Fruit fly (Drosophila melanogaster) whole organism, embryonic: ENCODE data around the gene Evi5.

Source experiments
- CG10462 ChIP-seq: fragments of 200-800 bp; sonication (Bioruptor generic); optimal IDR thresholded peaks from 2 replicates; lab custom pipeline; 2016; ENCODE audit warnings: missing biosample characterization, missing genetic modification characterization
- CG12236 ChIP-seq: fragments of 200-800 bp; sonication (Bioruptor generic); optimal IDR thresholded peaks from 2 replicates; lab custom pipeline; 2016; ENCODE audit warnings: missing biosample characterization, missing genetic modification characterization
- CG1233 ChIP-seq: fragments of 200-800 bp; sonication (Bioruptor generic); optimal IDR thresholded peaks from 4 replicates; lab custom pipeline; 2018; ENCODE audit warnings: missing biosample characterization, mild to moderate bottlenecking, missing genetic modification characterization
- CG13424 ChIP-seq: fragments of 200-800 bp; sonication (Bioruptor generic); optimal IDR thresholded peaks from 2 replicates; lab custom pipeline; 2019; ENCODE audit warnings: missing biosample characterization, mild to moderate bottlenecking, missing genetic modification characterization, moderate library complexity
- CG17186 ChIP-seq: fragments of 200-800 bp; sonication (Bioruptor generic); optimal IDR thresholded peaks from 3 replicates; lab custom pipeline; 2017; ENCODE audit warnings: missing biosample characterization, missing genetic modification reagents, missing genetic modification characterization
- CG17568 ChIP-seq: fragments of 200-800 bp; sonication (Bioruptor generic); optimal IDR thresholded peaks from 2 replicates; lab custom pipeline; 2018; ENCODE audit warnings: missing biosample characterization, mild to moderate bottlenecking, missing genetic modification characterization, moderate library complexity
- CG2120 ChIP-seq: fragments of 200-800 bp; sonication (Bioruptor generic); optimal IDR thresholded peaks from 3 replicates; lab custom pipeline; 2016; ENCODE audit warnings: missing biosample characterization, missing genetic modification characterization
- CG31224 ChIP-seq: fragments of 200-800 bp; sonication (Bioruptor generic); IDR thresholded peaks from 2 replicates; pipeline ENCODE4 v1.3.6; 2022; ENCODE audit warnings: missing biosample characterization, missing genetic modification characterization
- CG3407 ChIP-seq: fragments of 200-800 bp; sonication (Bioruptor generic); optimal IDR thresholded peaks from 2 replicates; lab custom pipeline; 2018; ENCODE audit warnings: missing biosample characterization, mild to moderate bottlenecking, missing genetic modification characterization
- CG3726 ChIP-seq: fragments of 200-800 bp; sonication (Bioruptor generic); IDR thresholded peaks from 3 replicates; pipeline ENCODE4, ENCODE4 v1.3.6; 2022; ENCODE audit warnings: missing biosample characterization, missing genetic modification characterization
- CG7357 ChIP-seq: fragments of 200-800 bp; sonication (Bioruptor generic); IDR thresholded peaks from 3 replicates; pipeline ENCODE4 v1.3.6; 2022; ENCODE audit warnings: missing biosample characterization, missing genetic modification characterization
- CG7963 ChIP-seq: fragments of 200-800 bp; sonication (Bioruptor generic); IDR thresholded peaks from 3 replicates; pipeline ENCODE4 v1.3.6; 2022; ENCODE audit warnings: missing biosample characterization, missing genetic modification characterization; ENCODE audit not compliant: partially characterized antibody
- CG8089 ChIP-seq: fragments of 200-800 bp; sonication (Bioruptor generic); optimal IDR thresholded peaks from 3 replicates; lab custom pipeline; 2016; ENCODE audit warnings: missing biosample characterization, missing genetic modification characterization
- CG9609 ChIP-seq: fragments of 200-800 bp; sonication (Bioruptor generic); optimal IDR thresholded peaks from 3 replicates; lab custom pipeline; 2016; ENCODE audit warnings: missing biosample characterization, missing genetic modification characterization
- CG9817 ChIP-seq: fragments of 200-800 bp; sonication (Bioruptor generic); optimal IDR thresholded peaks from 2 replicates; lab custom pipeline; 2018; ENCODE audit warnings: missing biosample characterization, mild to moderate bottlenecking, missing genetic modification characterization, moderate library complexity
- CTCF ChIP-seq: fragments of 200-800 bp; sonication (Bioruptor generic); optimal IDR thresholded peaks from 2 replicates; lab custom pipeline; 2017; ENCODE audit warnings: missing biosample characterization, mild to moderate bottlenecking, missing genetic modification characterization, moderate library complexity
- CkIIα-i1 ChIP-seq: fragments of 200-800 bp; sonication (Bioruptor generic); IDR thresholded peaks from 2 replicates; pipeline ENCODE4 v1.3.6; 2022; ENCODE audit warnings: missing biosample characterization, missing genetic modification characterization
- Dip3 ChIP-seq: fragments of 200-800 bp; sonication (Bioruptor generic); optimal IDR thresholded peaks from 3 replicates; lab custom pipeline; 2016; ENCODE audit warnings: missing biosample characterization, missing genetic modification characterization
- Doc2 ChIP-seq: fragments of 200-800 bp; sonication (Bioruptor generic); IDR thresholded peaks from 2 replicates; pipeline ENCODE4 v1.3.6; 2022; ENCODE audit warnings: missing biosample characterization, missing genetic modification characterization
- E2f2 ChIP-seq: fragments of 200-800 bp; sonication (Bioruptor generic); IDR thresholded peaks from 2 replicates; pipeline ENCODE4 v1.3.6; 2022; ENCODE audit warnings: missing biosample characterization, missing genetic modification characterization
- HLHmδ ChIP-seq: fragments of 200-800 bp; sonication (Bioruptor generic); optimal IDR thresholded peaks from 2 replicates; lab custom pipeline; 2018; ENCODE audit warnings: missing biosample characterization, mild to moderate bottlenecking, missing genetic modification characterization, moderate library complexity
- Jarid2 ChIP-seq: fragments of 200-800 bp; sonication (Bioruptor generic); optimal IDR thresholded peaks from 3 replicates; lab custom pipeline; 2017; ENCODE audit warnings: mild to moderate bottlenecking, missing biosample characterization, missing genetic modification reagents, missing genetic modification characterization
- Lim3 ChIP-seq: fragments of 200-800 bp; sonication (Bioruptor generic); IDR thresholded peaks from 2 replicates; pipeline ENCODE4 v1.3.6; 2022; ENCODE audit warnings: missing biosample characterization, missing genetic modification characterization
- Mad ChIP-seq: fragments of 200-800 bp; sonication (Bioruptor generic); optimal IDR thresholded peaks from 2 replicates; lab custom pipeline; 2016; ENCODE audit warnings: missing biosample characterization, missing genetic modification characterization
- Meics ChIP-seq: fragments of 200-800 bp; sonication (Bioruptor generic); optimal IDR thresholded peaks from 2 replicates; lab custom pipeline; 2017; ENCODE audit warnings: missing biosample characterization, mild to moderate bottlenecking, missing genetic modification characterization
- Nf-YA ChIP-seq: fragments of 200-800 bp; sonication (Bioruptor generic); IDR thresholded peaks from 2 replicates; pipeline ENCODE4 v1.3.6; 2022; ENCODE audit warnings: missing biosample characterization, missing genetic modification characterization
- Scr ChIP-seq: fragments of 200-800 bp; sonication (Bioruptor generic); IDR thresholded peaks from 2 replicates; pipeline ENCODE4 v1.3.6; 2022; ENCODE audit warnings: missing biosample characterization, missing genetic modification characterization; ENCODE audit not compliant: partially characterized antibody
- Six4 ChIP-seq: fragments of 200-800 bp; sonication (Bioruptor generic); optimal IDR thresholded peaks from 2 replicates; lab custom pipeline; 2016; ENCODE audit warnings: missing biosample characterization, missing genetic modification characterization
- Xbp1 ChIP-seq: fragments of 200-800 bp; sonication (Bioruptor generic); optimal IDR thresholded peaks from 3 replicates; lab custom pipeline; 2016; ENCODE audit warnings: missing biosample characterization, mild to moderate bottlenecking, missing genetic modification characterization
- aop ChIP-seq: fragments of 200-800 bp; sonication (Bioruptor generic); IDR thresholded peaks from 2 replicates; pipeline ENCODE4 v1.3.6; 2022; ENCODE audit warnings: missing biosample characterization, missing genetic modification characterization
- ara ChIP-seq: fragments of 200-800 bp; sonication (Bioruptor generic); IDR thresholded peaks from 2 replicates; pipeline ENCODE4 v1.3.6; 2022; ENCODE audit warnings: missing biosample characterization, missing genetic modification characterization
- ato ChIP-seq: fragments of 200-800 bp; sonication (Bioruptor generic); IDR thresholded peaks from 2 replicates; pipeline ENCODE4 v1.3.6; 2022; ENCODE audit warnings: missing biosample characterization, missing genetic modification characterization; ENCODE audit not compliant: partially characterized antibody
- cas ChIP-seq: fragments of 200-800 bp; sonication (Bioruptor generic); IDR thresholded peaks from 2 replicates; pipeline ENCODE4 v1.3.6; 2022; ENCODE audit warnings: missing biosample characterization, missing genetic modification characterization
- caup ChIP-seq: fragments of 200-800 bp; sonication (Bioruptor generic); optimal IDR thresholded peaks from 3 replicates; lab custom pipeline; 2017; ENCODE audit warnings: missing biosample characterization, mild to moderate bottlenecking, missing genetic modification characterization, moderate library complexity; ENCODE audit not compliant: severe bottlenecking
- chif ChIP-seq, 2 experiments: fragments of 200-800 bp; sonication (Bioruptor generic); optimal IDR thresholded peaks; 3 replicates each; lab custom pipeline; 2016; ENCODE audit warnings: missing biosample characterization in 2 of 2, missing genetic modification characterization in 2 of 2
- croc ChIP-seq: fragments of 200-800 bp; sonication (Bioruptor generic); conservative IDR thresholded peaks from 3 replicates; pipeline ENCODE4 v1.3.6; 2022; ENCODE audit warnings: missing biosample characterization, missing genetic modification characterization
- crol ChIP-seq: fragments of 200-800 bp; sonication (Bioruptor generic); IDR thresholded peaks from 2 replicates; pipeline ENCODE4 v1.3.6; 2022; ENCODE audit warnings: missing biosample characterization, missing genetic modification characterization
- fd64A ChIP-seq: fragments of 200-800 bp; sonication (Bioruptor generic); optimal IDR thresholded peaks from 3 replicates; lab custom pipeline; 2018; ENCODE audit warnings: missing biosample characterization, mild to moderate bottlenecking, missing genetic modification characterization
- fu2 ChIP-seq: fragments of 200-800 bp; sonication (Bioruptor generic); optimal IDR thresholded peaks from 2 replicates; lab custom pipeline; 2016; ENCODE audit warnings: missing biosample characterization, missing genetic modification characterization
- ind ChIP-seq: fragments of 200-800 bp; sonication (Bioruptor generic); optimal IDR thresholded peaks from 3 replicates; lab custom pipeline; 2016; ENCODE audit warnings: missing biosample characterization, missing genetic modification characterization
- insv ChIP-seq, 2 experiments: fragments of 200-800 bp; sonication (Bioruptor generic); optimal IDR thresholded peaks; 3 replicates each; lab custom pipeline; 2016 to 2018; ENCODE audit warnings: missing biosample characterization in 2 of 2, missing genetic modification characterization in 2 of 2
- pan ChIP-seq, 4 experiments: fragments of >200 bp in 3 of 4; fragments of 200-800 bp in 1 of 4; sonication (Bioruptor generic) in 1 of 4; optimal IDR thresholded peaks in 3 of 4; IDR thresholded peaks in 1 of 4; 2 replicates each; pipeline versions ENCODE4 v1.3.6 to Lab custom; 2017 to 2022; ENCODE audit warnings: missing biosample characterization in 2 of 4, missing genetic modification characterization in 2 of 4, mixed read lengths in 1 of 4
- prd ChIP-seq, 3 experiments: fragments of >200 bp in 2 of 3; fragments of 200-800 bp in 1 of 3; sonication (Bioruptor generic) in 1 of 3; optimal IDR thresholded peaks in 2 of 3; IDR thresholded peaks in 1 of 3; 2 replicates in 2 of 3; 3 replicates in 1 of 3; pipeline versions ENCODE4 v1.3.6 to Lab custom; 2017 to 2022; ENCODE audit warnings: missing biosample characterization in 1 of 3, missing genetic modification characterization in 1 of 3
- pros ChIP-seq: fragments of 200-800 bp; sonication (Bioruptor generic); optimal IDR thresholded peaks from 3 replicates; lab custom pipeline; 2019; ENCODE audit warnings: missing biosample characterization, mild to moderate bottlenecking, missing genetic modification characterization, moderate library complexity
- schlank ChIP-seq: fragments of 200-800 bp; sonication (Bioruptor generic); optimal IDR thresholded peaks from 2 replicates; lab custom pipeline; 2018; ENCODE audit warnings: missing biosample characterization, mild to moderate bottlenecking, missing genetic modification characterization
- slou ChIP-seq: fragments of 200-800 bp; sonication (Bioruptor generic); optimal IDR thresholded peaks from 3 replicates; lab custom pipeline; 2016; ENCODE audit warnings: missing biosample characterization, missing genetic modification characterization
- tna ChIP-seq: fragments of 200-800 bp; sonication (Bioruptor generic); IDR thresholded peaks from 2 replicates; pipeline ENCODE4 v1.3.6; 2022; ENCODE audit warnings: missing biosample characterization, missing genetic modification characterization; ENCODE audit not compliant: partially characterized antibody
- ttk ChIP-seq: fragments of 200-800 bp; sonication (Bioruptor generic); IDR thresholded peaks from 2 replicates; pipeline ENCODE4 v2.1.2; 2022; ENCODE audit warnings: missing biosample characterization, missing genetic modification characterization
- twi ChIP-seq: fragments of 200-800 bp; optimal IDR thresholded peaks from 2 replicates; lab custom pipeline; 2019; ENCODE audit warnings: missing biosample characterization, mild to moderate bottlenecking, missing genetic modification characterization, moderate library complexity
- wdn ChIP-seq: fragments of 200-800 bp; sonication (Bioruptor generic); IDR thresholded peaks from 2 replicates; pipeline ENCODE4 v1.3.6; 2022; ENCODE audit warnings: missing biosample characterization, missing genetic modification characterization

Evi5 gene

dm6 chrX:11494731-11495277, 40.6 kb upstream of the Evi5 start (continued):
- TF ChIP-seq CG3407 (GFP tag; lab: Kevin White, UChicago) (peak; percentile 64), CG13424 (peak; percentile 77), CG3726 (GFP tag; lab: Robert Waterston, UW) (no peak), pan (optimal IDR thresholded peaks at IDR 0.05; lab: Kevin White, UChicago) (no peak), pan (GFP tag; optimal IDR thresholded peaks at IDR 0.05 in 1 of 2, IDR thresholded peaks at IDR 0.05 in 1 of 2) (peak in 1 of 2 experiments; percentile 55), cas (GFP tag; lab: Robert Waterston, UW) (no peak), crol (GFP tag; lab: Robert Waterston, UW) (no peak), Dip3 (GFP tag; lab: Kevin White, UChicago) (peak; percentile 26), CG9817 (tag; lab: Kevin White, UChicago) (peak; percentile 39), CG9609 (GFP tag; lab: Kevin White, UChicago) (peak; percentile 67), CG31224 (GFP tag; lab: Robert Waterston, UW) (no peak), prd (optimal IDR thresholded peaks at IDR 0.05; lab: Kevin White, UChicago) (no peak), prd (GFP tag; IDR thresholded peaks at IDR 0.05; lab: Robert Waterston, UW) (peak; percentile 75; the same call in 2 of the 3 replicates), Six4 (peak; percentile 60), CG17568 (GFP tag; lab: Kevin White, UChicago) (peak; percentile 53), CG17186 (GFP tag; lab: Kevin White, UChicago) (peak; percentile 47), CG8089 (peak; percentile 62), caup (GFP tag; lab: Kevin White, UChicago) (no peak), Nf-YA (no peak), Scr (GFP tag; lab: Robert Waterston, UW) (no peak), chif (GFP tag; optimal IDR thresholded peaks at IDR 0.05; lab: Kevin White, UChicago) (peak; percentile 64 to 88), fu2 (GFP tag; lab: Kevin White, UChicago) (no peak), CG10462 (peak; percentile 68), Doc2 (GFP tag; lab: Robert Waterston, UW) (no peak), pros (GFP tag; lab: Kevin White, UChicago) (peak; percentile 82), schlank (no peak), insv (GFP tag; optimal IDR thresholded peaks at IDR 0.05; lab: Kevin White, UChicago) (peak in 1 of 2 experiments; percentile 18), Jarid2 (GFP tag; lab: Kevin White, UChicago) (peak; percentile 27), CG2120 (GFP tag; lab: Kevin White, UChicago) (peak; percentile 38), CG1233 (peak; percentile 68), tna (GFP tag; lab: Robert Waterston, UW) (no peak), Xbp1 (GFP tag; lab: Kevin White, UChicago) (peak; percentile 70), Lim3 (GFP tag; lab: Robert Waterston, UW) (no peak), E2f2 (GFP tag; lab: Robert Waterston, UW) (no peak; the same call in 1 of the 2 replicates), twi (tag; lab: Kevin White, UChicago) (peak; percentile 68), CTCF (peak; percentile 14), CG7357 (GFP tag; lab: Robert Waterston, UW) (no peak), HLHmδ (no peak), fd64A (GFP tag; lab: Kevin White, UChicago) (peak; percentile 76), CG12236 (GFP tag; lab: Kevin White, UChicago) (peak; percentile 49), Mad (peak; percentile 30), aop (GFP tag; lab: Robert Waterston, UW) (no peak), ato (GFP tag; lab: Robert Waterston, UW) (no peak), CG7963 (GFP tag; lab: Robert Waterston, UW) (no peak), ttk (GFP tag; lab: Robert Waterston, UW) (no peak), croc (GFP tag; lab: Robert Waterston, UW) (peak; percentile 67), ara (GFP tag; lab: Robert Waterston, UW) (peak; percentile 74), Meics (GFP tag; lab: Kevin White, UChicago) (peak; percentile 33), ind (GFP tag; lab: Kevin White, UChicago) (peak; percentile 50), slou (GFP tag; lab: Kevin White, UChicago) (no peak), CkIIα-i1 (GFP tag; lab: Robert Waterston, UW) (no peak), wdn (GFP tag; lab: Robert Waterston, UW) (no peak)
